Fruit fly (Drosophila melanogaster): ENCODE data around the gene sty.

sty gene

dm6 chr3L:3396056-3396455 is 28.7 kb downstream of the sty start (continued):
- TF ChIP-seq CG10267 (tag; optimal IDR thresholded peaks at IDR 0.05) (peak; percentile 91), CG12219 (GFP tag; optimal IDR thresholded peaks at IDR 0.05) (peak; percentile 75), CG8765 (GFP tag; IDR thresholded peaks at IDR 0.05) (peak; percentile 72), amos (GFP tag; IDR thresholded peaks at IDR 0.05; ENCODE audit: partially characterized antibody) (no peak), CG30020 (tag; optimal IDR thresholded peaks at IDR 0.05) (peak; percentile 74), CG33213 (GFP tag; optimal IDR thresholded peaks at IDR 0.05) (peak; percentile 71), fu2 (GFP tag; optimal IDR thresholded peaks at IDR 0.05) (peak; percentile 7), trh (GFP tag; optimal IDR thresholded peaks at IDR 0.05) (peak; percentile 58), CTCF (GFP tag; optimal IDR thresholded peaks at IDR 0.05) (peak; percentile 49), Hey (tag; optimal IDR thresholded peaks at IDR 0.05) (peak; percentile 9), ci (GFP tag; IDR thresholded peaks at IDR 0.05) (peak; percentile 95), CG3407 (GFP tag; optimal IDR thresholded peaks at IDR 0.05) (peak; percentile 90), tna (GFP tag; IDR thresholded peaks at IDR 0.05; ENCODE audit: partially characterized antibody) (no peak), HLH4C (GFP tag; IDR thresholded peaks at IDR 0.05; ENCODE audit: partially characterized antibody) (no peak), CG12104 (GFP tag; optimal IDR thresholded peaks at IDR 0.05) (peak; percentile 78), CG10274 (GFP tag; optimal IDR thresholded peaks at IDR 0.05) (peak; percentile 22), ac (GFP tag; optimal IDR thresholded peaks at IDR 0.05) (peak; percentile 82), CHES-1-like (GFP tag; optimal IDR thresholded peaks at IDR 0.05) (peak; percentile 33), CG4617 (GFP tag; optimal IDR thresholded peaks at IDR 0.05; ENCODE audit: borderline replicate concordance) (peak; percentile 54), pb (GFP tag; optimal IDR thresholded peaks at IDR 0.05) (peak; percentile 26), Six4 (GFP tag; optimal IDR thresholded peaks at IDR 0.05) (peak; percentile 92), Sox102F (GFP tag; optimal IDR thresholded peaks at IDR 0.05) (peak; percentile 93), CG2712 (tag; optimal IDR thresholded peaks at IDR 0.05) (peak; percentile 98), CG18262 (tag; optimal IDR thresholded peaks at IDR 0.05) (peak; percentile 97), fd102C (GFP tag; optimal IDR thresholded peaks at IDR 0.05) (no peak), CG6854 (GFP tag; optimal IDR thresholded peaks at IDR 0.05) (peak; percentile 34), CG3163 (GFP tag; optimal IDR thresholded peaks at IDR 0.05) (no peak), CG7357 (GFP tag; IDR thresholded peaks at IDR 0.05) (peak; percentile 68; the same call in 1 of the 3 replicates), dmrt11E (tag; optimal IDR thresholded peaks at IDR 0.05) (peak; percentile 97), sna (GFP tag; IDR thresholded peaks at IDR 0.05; ENCODE audit: partially characterized antibody) (no peak), CG32772 (GFP tag; IDR thresholded peaks at IDR 0.05) (peak; percentile 87), CG2199 (GFP tag; IDR thresholded peaks at IDR 0.05) (0 out of 3 replicates have a peak, but pooled peaks have one; percentile 55), CG1603 (tag; optimal IDR thresholded peaks at IDR 0.05) (peak; percentile 60), Dref (GFP tag; IDR thresholded peaks at IDR 0.05) (no peak), chinmo (GFP tag; IDR thresholded peaks at IDR 0.05; ENCODE audit: partially characterized antibody) (no peak), fru (optimal IDR thresholded peaks at IDR 0.05) (no peak), kni (GFP tag; optimal IDR thresholded peaks at IDR 0.05) (peak; percentile 70), Aef1 (GFP tag; IDR thresholded peaks at IDR 0.05) (0 out of 3 replicates have a peak, but pooled peaks have one; percentile 28), aop (GFP tag; IDR thresholded peaks at IDR 0.05) (no peak), slbo (GFP tag; IDR thresholded peaks at IDR 0.05) (peak; percentile 26; the same call in 1 of the 2 replicates), Optix (GFP tag; IDR thresholded peaks at IDR 0.05) (peak; percentile 80; the same call in 2 of the 3 replicates), HLH54F (GFP tag; optimal IDR thresholded peaks at IDR 0.05) (peak; percentile 26), sisA (GFP tag; IDR thresholded peaks at IDR 0.05) (peak; percentile 88), Ada2b (GFP tag; IDR thresholded peaks at IDR 0.05) (peak; percentile 62), pros (GFP tag; optimal IDR thresholded peaks at IDR 0.05) (no peak), klu (GFP tag; IDR thresholded peaks at IDR 0.05) (no peak; the same call in 1 of the 2 replicates), cg (GFP tag; optimal IDR thresholded peaks at IDR 0.05) (no peak), CG5180 (GFP tag; optimal IDR thresholded peaks at IDR 0.05) (peak; percentile 68), Atf3 (GFP tag; optimal IDR thresholded peaks at IDR 0.05) (peak; percentile 82), Oaz (GFP tag; IDR thresholded peaks at IDR 0.05) (no peak), crc (GFP tag; optimal IDR thresholded peaks at IDR 0.05) (peak; percentile 51)
